Worm (Caenorhabditis elegans): Measurements from ENCODE around the gene baf-1.

baf-1 gene

DNA sequence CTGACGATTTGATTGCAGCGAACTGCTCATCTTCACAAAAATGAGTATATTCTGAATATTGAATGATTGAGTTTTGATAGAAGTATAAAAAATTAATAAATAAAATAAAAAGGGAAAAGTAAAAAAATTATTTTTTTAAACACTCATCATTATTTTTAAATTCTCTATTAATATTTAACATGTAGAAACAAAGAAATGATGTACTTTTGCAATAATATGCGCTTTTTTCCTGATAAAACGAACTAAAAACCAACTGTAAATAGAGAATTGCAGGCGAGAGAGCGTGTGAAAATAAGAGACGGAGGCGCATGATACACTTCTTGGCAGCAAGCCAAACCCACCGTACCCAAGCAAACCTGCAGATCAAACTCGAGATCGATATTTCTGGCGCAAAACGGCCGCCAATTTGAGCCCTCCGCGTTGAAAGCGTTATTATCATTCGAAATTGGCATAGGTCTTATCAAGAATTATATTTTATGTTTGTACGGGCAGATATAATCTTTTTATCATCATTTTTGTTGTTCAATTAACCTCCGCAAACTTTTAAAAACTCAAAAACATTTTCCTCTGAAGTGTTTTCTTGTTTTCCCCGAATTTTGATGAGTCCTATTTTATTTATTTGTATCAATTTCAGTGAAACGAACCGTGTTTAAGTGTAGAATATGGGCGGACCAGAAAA lies 11.1 kb upstream of the baf-1 start, which contains the start of the genes rheb-1 and spk-1:
TSS of gene rheb-1 (minus strand) at position 51 of the 679 bp plus-strand sequence.
TSS of gene spk-1 (plus strand) at position 629 of the 679 bp plus-strand sequence.
- TF ChIP-seq hlh-12 (tag; optimal IDR thresholded peaks at IDR 0.05): no peak
- TF ChIP-seq nfya-1 (tag; optimal IDR thresholded peaks at IDR 0.05; ENCODE audit: borderline replicate concordance, insufficient read depth): no peak
- TF ChIP-seq C17E4.6 (GFP tag; IDR thresholded peaks at IDR 0.05): no peak
- TF ChIP-seq efl-1 (GFP tag; optimal IDR thresholded peaks at IDR 0.05): peak; percentile 80
- TF ChIP-seq lin-35 (GFP tag; optimal IDR thresholded peaks at IDR 0.05): peak in 1 of 3 experiments; percentile 58
- TF ChIP-seq T26A5.8 (tag; optimal IDR thresholded peaks at IDR 0.05): no peak
- peak; percentile 97 for TF ChIP-seq dox-1 (GFP tag; IDR thresholded peaks at IDR 0.05)
- no peak for TF ChIP-seq cebp-2 (GFP tag; IDR thresholded peaks at IDR 0.05)
- no peak for TF ChIP-seq egl-18 (GFP tag; IDR thresholded peaks at IDR 0.05)
- no peak for TF ChIP-seq dpff-1 (tag; optimal IDR thresholded peaks at IDR 0.05)
- no peak for TF ChIP-seq F57C9.4 (tag; optimal IDR thresholded peaks at IDR 0.05)
- TF ChIP-seq mxl-1 (tag; optimal IDR thresholded peaks at IDR 0.05): no peak
- TF ChIP-seq ztf-3 (GFP tag; optimal IDR thresholded peaks at IDR 0.05): no peak
- peak; percentile 87 for TF ChIP-seq Y67H2A.10 (GFP tag; conservative IDR thresholded peaks at IDR 0.05)
- TF ChIP-seq sdz-38 (tag; optimal IDR thresholded peaks at IDR 0.05): no peak
- TF ChIP-seq F52B5.7 (tag; optimal IDR thresholded peaks at IDR 0.05): peak; percentile 38
- no peak for TF ChIP-seq snpc-1.1 (tag; optimal IDR thresholded peaks at IDR 0.05; ENCODE audit: insufficient read depth)
- TF ChIP-seq lin-40 (tag; optimal IDR thresholded peaks at IDR 0.05): peak; percentile 87
- no peak for TF ChIP-seq sptf-2 (GFP tag; optimal IDR thresholded peaks at IDR 0.05)
- peak; percentile 66; the same call in 1 of the 2 replicates for TF ChIP-seq ekl-4 (GFP tag; IDR thresholded peaks at IDR 0.05)
- no peak for TF ChIP-seq die-1 (tag; optimal IDR thresholded peaks at IDR 0.05)
- TF ChIP-seq tbp1 (GFP tag; optimal IDR thresholded peaks at IDR 0.05): peak; percentile 70
- TF ChIP-seq aptf-2 (GFP tag; conservative IDR thresholded peaks at IDR 0.05): no peak
- peak; percentile 65; the same call in 1 of the 2 replicates for TF ChIP-seq egl-44 (GFP tag; IDR thresholded peaks at IDR 0.05)
- no peak for TF ChIP-seq bed-1 (GFP tag; IDR thresholded peaks at IDR 0.05)
- TF ChIP-seq F57A8.1 (GFP tag; optimal IDR thresholded peaks at IDR 0.05): no peak
- TF ChIP-seq ztf-28 (GFP tag; IDR thresholded peaks at IDR 0.05): 0 out of 2 replicates have a peak, but pooled peaks have one; percentile 45
- TF ChIP-seq zim-3 (tag; optimal IDR thresholded peaks at IDR 0.05): no peak
- peak; percentile 74 for TF ChIP-seq ztf-18 (tag; optimal IDR thresholded peaks at IDR 0.05)
- peak; percentile 76 for TF ChIP-seq ceh-91 (GFP tag; IDR thresholded peaks at IDR 0.05)
- peak; percentile 24 for TF ChIP-seq xnd-1 (tag; optimal IDR thresholded peaks at IDR 0.05)
- TF ChIP-seq mel-28 (tag; optimal IDR thresholded peaks at IDR 0.05; ENCODE audit: borderline replicate concordance): no peak
- peak; percentile 75 for TF ChIP-seq rcor-1 (GFP tag; IDR thresholded peaks at IDR 0.05)
- peak; percentile 7 for TF ChIP-seq B0261.1 (tag; optimal IDR thresholded peaks at IDR 0.05)
- TF ChIP-seq nhr-120 (GFP tag; IDR thresholded peaks at IDR 0.05): no peak
- TF ChIP-seq mcd-1 (GFP tag; IDR thresholded peaks at IDR 0.05): peak; percentile 89
- TF ChIP-seq mes-4 (tag; optimal IDR thresholded peaks at IDR 0.05): no peak
- TF ChIP-seq lag-1 (GFP tag; IDR thresholded peaks at IDR 0.05): no peak
- TF ChIP-seq him-1 (tag; optimal IDR thresholded peaks at IDR 0.05): no peak
- TF ChIP-seq unc-130 (GFP tag; optimal IDR thresholded peaks at IDR 0.05): peak; percentile 30
- TF ChIP-seq nfya-2 (GFP tag; IDR thresholded peaks at IDR 0.05): no peak
- peak; percentile 81; the same call in 1 of the 2 replicates for TF ChIP-seq madf-3 (GFP tag; IDR thresholded peaks at IDR 0.05)
- TF ChIP-seq tlf-1 (GFP tag; optimal IDR thresholded peaks at IDR 0.05): peak; percentile 91
- TF ChIP-seq hrde-1 (tag; optimal IDR thresholded peaks at IDR 0.05; ENCODE audit: borderline replicate concordance): no peak
- peak; percentile 82 for TF ChIP-seq snpc-3.4 (tag; optimal IDR thresholded peaks at IDR 0.05)
- peak; percentile 60; the same call in 1 of the 2 replicates for TF ChIP-seq lin-26 (GFP tag; IDR thresholded peaks at IDR 0.05)
- TF ChIP-seq Y95B8A.8 (GFP tag; IDR thresholded peaks at IDR 0.05): peak; percentile 66; the same call in 1 of the 2 replicates
